Worm (Caenorhabditis elegans) whole organism, midembryonic: ENCODE results near the gene C05G5.5.
A peak's percentile ranks its signal among the peaks of the same experiment; 100 is the strongest.

Source experiments
- T22C8.4 ChIP-seq: fragments of 200-800 bp; sonication (Bioruptor generic); IDR thresholded peaks from 2 replicates; pipeline ENCODE4 v1.3.6; 2022; ENCODE audit warnings: missing genetic modification characterization, missing compliant biosample characterization
- cog-1 ChIP-seq: sonication (generic microtip); optimal IDR thresholded peaks from 2 replicates; lab custom pipeline; 2016; ENCODE audit warnings: missing genetic modification characterization, missing compliant biosample characterization
- flt-1 ChIP-seq: fragments of 200-800 bp; sonication (Bioruptor generic); IDR thresholded peaks from 2 replicates; pipeline ENCODE4 v1.3.6; 2022; ENCODE audit warnings: missing genetic modification characterization, missing compliant biosample characterization
- klf-2 ChIP-seq: fragments of 200-800 bp; sonication (Bioruptor generic); conservative IDR thresholded peaks from 2 replicates; pipeline ENCODE4 v1.3.6; 2022; ENCODE audit warnings: missing genetic modification reagents, missing genetic modification characterization, missing compliant biosample characterization
- med-1 ChIP-seq: sonication (generic microtip); optimal IDR thresholded peaks from 2 replicates; lab custom pipeline; 2017; ENCODE audit warnings: missing genetic modification characterization, mild to moderate bottlenecking, missing compliant biosample characterization, antibody characterized with exemption, missing genetic modification reagents; ENCODE audit not compliant: insufficient read depth
- ref-1 ChIP-seq: fragments of 200-800 bp; sonication (Bioruptor generic); conservative IDR thresholded peaks from 2 replicates; pipeline ENCODE4 v1.3.6; 2022; ENCODE audit warnings: missing genetic modification reagents, missing genetic modification characterization, missing compliant biosample characterization
- tab-1 ChIP-seq: fragments of 200-800 bp; sonication (Bioruptor generic); IDR thresholded peaks from 2 replicates; pipeline ENCODE4 v1.3.6; 2022; ENCODE audit warnings: missing genetic modification characterization, missing compliant biosample characterization
- ztf-23 ChIP-seq: fragments of 200-800 bp; sonication (Bioruptor generic); IDR thresholded peaks from 2 replicates; pipeline ENCODE4 v1.3.6; 2022; ENCODE audit warnings: missing genetic modification reagents, missing genetic modification characterization, missing compliant biosample characterization
- ztf-29 ChIP-seq: fragments of 200-800 bp; sonication (Bioruptor generic); IDR thresholded peaks from 2 replicates; pipeline ENCODE4 v1.3.6; 2022; ENCODE audit warnings: missing genetic modification reagents, missing genetic modification characterization, missing compliant biosample characterization

C05G5.5 gene

ce11 chrX:14761021-14761420 is at the start of gene C05G5.5:
Gene C05G5.5 (minus strand): TSS chrX:14761121.
- no peak for TF ChIP-seq med-1 (GFP tag; lab: Kevin White, UChicago)
- no peak for TF ChIP-seq ref-1 (GFP tag; lab: Robert Waterston, UW)
- no peak for TF ChIP-seq ztf-29
- TF ChIP-seq tab-1 (GFP tag; lab: Robert Waterston, UW), result no peak
- TF ChIP-seq klf-2 (GFP tag; lab: Robert Waterston, UW), result no peak
- TF ChIP-seq ztf-23, result no peak
- TF ChIP-seq flt-1 (GFP tag; lab: Robert Waterston, UW), result no peak
- no peak for TF ChIP-seq T22C8.4 (GFP tag; lab: Robert Waterston, UW)
- TF ChIP-seq cog-1 (tag; lab: Kevin White, UChicago), result no peak

DNA sequence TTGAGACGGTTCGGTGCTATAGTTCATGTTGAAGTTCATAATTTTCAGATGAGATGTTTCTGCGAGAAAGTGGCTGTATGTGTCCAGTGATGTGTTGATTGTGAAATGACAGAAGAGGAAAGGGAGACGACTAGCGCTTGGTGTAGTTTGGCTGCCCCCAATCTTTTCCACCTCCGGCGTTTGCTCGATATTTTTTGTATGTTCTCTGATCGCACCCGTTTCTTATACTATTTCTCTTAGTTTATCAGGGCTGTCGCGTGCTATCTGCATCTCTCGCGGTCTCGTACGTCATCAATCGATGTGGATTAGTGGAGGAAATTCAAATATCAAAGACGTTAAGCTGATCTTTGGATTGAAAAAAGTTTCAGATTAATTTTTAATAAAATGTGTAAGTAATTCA is 49.8 kb upstream of the C05G5.5 start, which contains the start of gene atf-4:
TSS of gene atf-4 (minus strand) at position 93 of the 400 bp plus-strand sequence.
- no peak for TF ChIP-seq ztf-29
- no peak for TF ChIP-seq cog-1 (tag; lab: Kevin White, UChicago)
- TF ChIP-seq klf-2 (GFP tag; lab: Robert Waterston, UW), result no peak
- no peak for TF ChIP-seq med-1 (GFP tag; lab: Kevin White, UChicago)
- TF ChIP-seq ztf-23, result no peak
- TF ChIP-seq flt-1 (GFP tag; lab: Robert Waterston, UW), result no peak
- no peak for TF ChIP-seq ref-1 (GFP tag; lab: Robert Waterston, UW)
- 0 out of 2 replicates have a peak, but pooled peaks have one; percentile 46 for TF ChIP-seq T22C8.4 (GFP tag; lab: Robert Waterston, UW)

- TF ChIP-seq ref-1 (GFP tag; lab: Robert Waterston, UW), result no peak
- no peak for TF ChIP-seq flt-1 (GFP tag; lab: Robert Waterston, UW)
Measured at ce11 chrX:14809905-14810304, 49.0 kb upstream of the C05G5.5 start.

ce11 chrX:14808796-14809195 is 47.9 kb upstream of the C05G5.5 start:
- TF ChIP-seq cog-1 (tag; lab: Kevin White, UChicago) (no peak), ztf-23 (no peak), med-1 (GFP tag; lab: Kevin White, UChicago) (no peak), T22C8.4 (GFP tag; lab: Robert Waterston, UW) (no peak), tab-1 (GFP tag; lab: Robert Waterston, UW) (no peak), ztf-29 (no peak), flt-1 (GFP tag; lab: Robert Waterston, UW) (no peak), klf-2 (GFP tag; lab: Robert Waterston, UW) (no peak), ref-1 (GFP tag; lab: Robert Waterston, UW) (no peak)

ce11 chrX:14806936-14807335 is 46.0 kb upstream of the C05G5.5 start, which contains the start of gene F42D1.4:
Gene F42D1.4 (plus strand): TSS chrX:14807236.
- TF ChIP-seq ztf-23 (no peak), flt-1 (GFP tag; lab: Robert Waterston, UW) (no peak), tab-1 (GFP tag; lab: Robert Waterston, UW) (no peak), ref-1 (GFP tag; lab: Robert Waterston, UW) (no peak), T22C8.4 (GFP tag; lab: Robert Waterston, UW) (no peak), med-1 (GFP tag; lab: Kevin White, UChicago) (no peak), cog-1 (tag; lab: Kevin White, UChicago) (no peak), ztf-29 (no peak), klf-2 (GFP tag; lab: Robert Waterston, UW) (no peak)

DNA sequence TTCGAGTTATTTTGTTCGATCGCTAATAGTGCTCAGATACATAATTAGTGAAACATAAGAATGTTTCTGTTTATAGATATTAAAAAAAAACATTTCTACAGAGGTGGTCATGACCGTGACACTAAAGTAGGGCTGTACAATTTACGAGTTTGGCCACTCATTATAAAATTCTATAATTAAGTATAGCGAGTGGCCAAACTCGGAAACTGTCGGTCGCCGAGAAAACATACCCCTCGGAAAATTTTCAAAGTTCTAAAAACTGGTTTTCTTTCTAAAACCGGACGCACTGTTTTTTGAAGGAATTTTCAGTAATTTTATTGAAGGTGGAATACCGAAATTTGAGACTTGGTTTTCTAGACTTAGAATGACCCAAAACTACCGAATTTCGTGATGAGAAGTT is 44.8 kb upstream of the C05G5.5 start:
- TF ChIP-seq ref-1 (GFP tag; lab: Robert Waterston, UW), result no peak
- TF ChIP-seq med-1 (GFP tag; lab: Kevin White, UChicago), result no peak
- TF ChIP-seq flt-1 (GFP tag; lab: Robert Waterston, UW), result no peak
- TF ChIP-seq klf-2 (GFP tag; lab: Robert Waterston, UW), result no peak
- no peak for TF ChIP-seq tab-1 (GFP tag; lab: Robert Waterston, UW)
- no peak for TF ChIP-seq cog-1 (tag; lab: Kevin White, UChicago)
- no peak for TF ChIP-seq ztf-29
- TF ChIP-seq T22C8.4 (GFP tag; lab: Robert Waterston, UW), result no peak
- TF ChIP-seq ztf-23, result no peak

- TF ChIP-seq tab-1 (GFP tag; lab: Robert Waterston, UW), result peak; percentile 96
- peak; percentile 86 for TF ChIP-seq klf-2 (GFP tag; lab: Robert Waterston, UW)
- TF ChIP-seq med-1 (GFP tag; lab: Kevin White, UChicago), result peak; percentile 45
- peak; percentile 95 for TF ChIP-seq flt-1 (GFP tag; lab: Robert Waterston, UW)
- peak; percentile 76 for TF ChIP-seq T22C8.4 (GFP tag; lab: Robert Waterston, UW)
- peak; percentile 88 for TF ChIP-seq ztf-23
- peak; percentile 82 for TF ChIP-seq ref-1 (GFP tag; lab: Robert Waterston, UW)
- TF ChIP-seq cog-1 (tag; lab: Kevin White, UChicago), result peak; percentile 67
- TF ChIP-seq ztf-29, result peak; percentile 84
Measured at ce11 chrX:14804706-14805105, 43.8 kb upstream of the C05G5.5 start.

- TF ChIP-seq klf-2 (GFP tag; lab: Robert Waterston, UW), result no peak
- TF ChIP-seq cog-1 (tag; lab: Kevin White, UChicago), result no peak
- no peak for TF ChIP-seq ztf-23
Measured at ce11 chrX:14797405-14797804, 36.5 kb upstream of the C05G5.5 start.

- TF ChIP-seq ztf-29 (no peak), ref-1 (GFP tag; lab: Robert Waterston, UW) (no peak), cog-1 (tag; lab: Kevin White, UChicago) (no peak), ztf-23 (no peak), med-1 (GFP tag; lab: Kevin White, UChicago) (no peak), klf-2 (GFP tag; lab: Robert Waterston, UW) (no peak), tab-1 (GFP tag; lab: Robert Waterston, UW) (no peak), flt-1 (GFP tag; lab: Robert Waterston, UW) (no peak)
Measured at ce11 chrX:14794170-14794569, 33.2 kb upstream of the C05G5.5 start.
